Worm (Caenorhabditis elegans): Measurements from ENCODE around the gene twk-40.
A peak's percentile ranks its signal among the peaks of the same experiment; 100 is the strongest.

The twk-40 gene

DNA sequence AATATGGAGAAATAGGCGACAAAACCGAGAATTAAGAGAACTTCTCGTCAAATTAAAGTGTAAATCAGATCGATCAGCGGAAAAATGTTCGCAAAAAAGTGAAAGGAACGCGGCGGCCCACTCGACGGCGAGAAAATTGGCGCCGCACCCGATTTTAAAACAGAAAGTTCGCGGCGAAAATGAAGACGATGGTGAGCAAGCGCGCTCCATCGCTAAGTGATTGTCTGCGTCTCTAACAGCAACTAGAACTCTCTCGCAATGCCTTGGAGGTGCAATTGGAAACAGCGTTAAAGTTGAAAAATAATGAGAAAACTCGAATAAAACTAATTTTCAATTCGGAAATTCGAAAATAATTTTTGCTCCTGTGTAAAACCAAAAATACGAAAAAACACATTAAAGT lies 37.7 kb upstream of the twk-40 start (continued):
- TF ChIP-seq efl-3 (GFP tag; optimal IDR thresholded peaks at IDR 0.05), result no peak
- TF ChIP-seq zip-4 (GFP tag; optimal IDR thresholded peaks at IDR 0.05), result no peak
- peak; percentile 62 for TF ChIP-seq skn-1 (tag; optimal IDR thresholded peaks at IDR 0.05)
- TF ChIP-seq nhr-84 (tag; optimal IDR thresholded peaks at IDR 0.05), result no peak
- TF ChIP-seq zag-1 (tag; optimal IDR thresholded peaks at IDR 0.05), result no peak
- TF ChIP-seq irx-1 (tag; optimal IDR thresholded peaks at IDR 0.05), result peak; percentile 20
- no peak for TF ChIP-seq snpc-4 (tag; optimal IDR thresholded peaks at IDR 0.05)
- no peak for TF ChIP-seq Y116A8C.19 (tag; optimal IDR thresholded peaks at IDR 0.05; ENCODE audit: borderline replicate concordance)
- peak in 1 of 2 experiments; percentile 38 for TF ChIP-seq mdl-1 (tag; optimal IDR thresholded peaks at IDR 0.05)
- TF ChIP-seq C04F5.9 (tag; optimal IDR thresholded peaks at IDR 0.05), result no peak
- TF ChIP-seq nhr-237 (tag; optimal IDR thresholded peaks at IDR 0.05), result no peak
- peak; percentile 74 for TF ChIP-seq snu-23 (GFP tag; optimal IDR thresholded peaks at IDR 0.05)
- TF ChIP-seq efl-1 (optimal IDR thresholded peaks at IDR 0.05), result peak; percentile 87 to 89
- TF ChIP-seq efl-1 (GFP tag; optimal IDR thresholded peaks at IDR 0.05 in 1 of 2), result peak; percentile 87 to 98
- no peak for TF ChIP-seq ceh-90 (tag; optimal IDR thresholded peaks at IDR 0.05)
- peak; percentile 51 for TF ChIP-seq F16B12.6 (tag; optimal IDR thresholded peaks at IDR 0.05)
- peak; percentile 16 for TF ChIP-seq fkh-10 (GFP tag; optimal IDR thresholded peaks at IDR 0.05)
- no peak for TF ChIP-seq ama-1 (optimal IDR thresholded peaks at IDR 0.05)
- TF ChIP-seq aly-2 (tag; optimal IDR thresholded peaks at IDR 0.05), result no peak
- peak; percentile 23 for TF ChIP-seq lin-39 (tag; optimal IDR thresholded peaks at IDR 0.05)
- no peak for TF ChIP-seq pag-3 (tag; optimal IDR thresholded peaks at IDR 0.05; ENCODE audit: borderline replicate concordance, insufficient read depth)
- peak; percentile 60 for TF ChIP-seq lin-15B (tag; optimal IDR thresholded peaks at IDR 0.05)
- no peak for TF ChIP-seq nhr-11 (tag; optimal IDR thresholded peaks at IDR 0.05)
- no peak for TF ChIP-seq ztf-11 (tag; optimal IDR thresholded peaks at IDR 0.05)
- no peak for TF ChIP-seq ces-1 (GFP tag; optimal IDR thresholded peaks at IDR 0.05)
- TF ChIP-seq unc-98 (GFP tag; IDR thresholded peaks at IDR 0.05), result no peak
- no peak; the same call in 1 of the 2 replicates for TF ChIP-seq grh-1 (GFP tag; IDR thresholded peaks at IDR 0.05)
- no peak for TF ChIP-seq sup-37 (GFP tag; optimal IDR thresholded peaks at IDR 0.05)
- TF ChIP-seq mab-9 (GFP tag; IDR thresholded peaks at IDR 0.05), result 0 out of 2 replicates have a peak, but pooled peaks have one; percentile 33
- TF ChIP-seq nhr-71 (tag; optimal IDR thresholded peaks at IDR 0.05), result peak; percentile 79
- no peak for TF ChIP-seq lir-3 (tag; optimal IDR thresholded peaks at IDR 0.05; ENCODE audit: poor library complexity)
- peak; percentile 62 for TF ChIP-seq fkh-8 (tag; optimal IDR thresholded peaks at IDR 0.05)
- TF ChIP-seq rnt-1 (tag; optimal IDR thresholded peaks at IDR 0.05), result peak; percentile 72
- TF ChIP-seq xbp-1 (tag; optimal IDR thresholded peaks at IDR 0.05), result peak; percentile 51
- TF ChIP-seq tlp-1 (tag; optimal IDR thresholded peaks at IDR 0.05), result no peak
- no peak for TF ChIP-seq hlh-17 (GFP tag; optimal IDR thresholded peaks at IDR 0.05; ENCODE audit: borderline replicate concordance)
- peak; percentile 82 to 92 for TF ChIP-seq lin-35 (GFP tag; optimal IDR thresholded peaks at IDR 0.05)
- no peak for TF ChIP-seq alr-1 (tag; optimal IDR thresholded peaks at IDR 0.05; ENCODE audit: borderline replicate concordance)
- TF ChIP-seq pqm-1 (tag; optimal IDR thresholded peaks at IDR 0.05), result no peak
- TF ChIP-seq nhr-12 (tag; optimal IDR thresholded peaks at IDR 0.05), result no peak

DNA sequence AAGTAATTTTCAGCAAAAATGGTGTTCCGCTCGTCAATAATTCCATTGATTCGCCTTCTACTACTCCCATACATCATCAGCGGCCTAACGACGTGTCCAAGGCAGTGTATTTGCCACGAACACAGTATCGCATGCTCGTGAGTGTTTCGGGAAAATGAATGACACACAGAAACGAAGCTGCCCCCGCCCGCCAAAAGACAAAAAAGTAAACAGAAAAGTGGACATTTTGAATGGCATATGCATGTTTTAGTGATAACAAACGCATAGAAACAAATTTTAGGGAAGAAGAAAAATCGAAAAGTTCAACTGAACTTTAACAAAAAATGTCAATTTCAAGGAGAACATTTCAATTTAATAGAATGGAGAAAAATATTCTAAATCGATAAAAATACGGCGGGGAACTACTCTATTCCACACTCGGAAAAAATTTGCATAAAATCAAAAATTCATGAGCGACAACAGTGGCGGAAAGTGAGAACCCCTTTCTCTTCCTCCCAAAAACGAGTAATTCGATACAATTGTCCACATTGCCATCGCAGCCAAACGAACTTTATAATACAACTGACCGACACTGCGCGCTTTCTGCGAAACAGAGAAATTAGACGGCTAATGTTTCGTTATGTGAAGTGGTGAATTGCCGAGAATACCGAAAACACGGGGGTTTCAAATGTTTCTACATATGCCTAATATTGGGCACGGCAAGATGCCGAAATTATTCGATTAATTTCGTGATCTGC lies 36.4 kb upstream of the twk-40 start:
- TF ChIP-seq C34B4.2 (tag; optimal IDR thresholded peaks at IDR 0.05) (no peak), nhr-85 (tag) (no peak), C04F5.9 (tag; optimal IDR thresholded peaks at IDR 0.05) (no peak), nhr-11 (tag; optimal IDR thresholded peaks at IDR 0.05) (no peak), blmp-1 (tag; optimal IDR thresholded peaks at IDR 0.05) (peak; percentile 41), pag-3 (tag; optimal IDR thresholded peaks at IDR 0.05; ENCODE audit: borderline replicate concordance, insufficient read depth) (no peak)

Data from whole organism, L1 larva.